Fruit fly (Drosophila melanogaster) whole organism, embryonic: ENCODE data around the gene CG6933.

ENCODE experiments used
- CG10654 ChIP-seq: fragments of 200-800 bp; sonication (Bioruptor generic); optimal IDR thresholded peaks from 2 replicates; lab custom pipeline; 2016; ENCODE audit warnings: missing biosample characterization, missing genetic modification characterization
- CG12236 ChIP-seq: fragments of 200-800 bp; sonication (Bioruptor generic); optimal IDR thresholded peaks from 2 replicates; lab custom pipeline; 2016; ENCODE audit warnings: missing biosample characterization, missing genetic modification characterization
- CG13123 ChIP-seq: fragments of 200-800 bp; sonication (Bioruptor generic); optimal IDR thresholded peaks from 2 replicates; lab custom pipeline; 2016; ENCODE audit warnings: missing biosample characterization, missing genetic modification characterization
- CG13775 ChIP-seq: fragments of 200-800 bp; sonication (Bioruptor generic); optimal IDR thresholded peaks from 3 replicates; lab custom pipeline; 2017; ENCODE audit warnings: missing biosample characterization, mild to moderate bottlenecking, missing genetic modification characterization
- CG15514 ChIP-seq: fragments of 200-800 bp; sonication (Bioruptor generic); optimal IDR thresholded peaks from 3 replicates; lab custom pipeline; 2017; ENCODE audit warnings: missing biosample characterization, missing genetic modification characterization, mild to moderate bottlenecking, moderate library complexity, missing genetic modification reagents
- CG2199 ChIP-seq: fragments of 200-800 bp; sonication (Bioruptor generic); IDR thresholded peaks from 3 replicates; pipeline ENCODE4 v1.3.6; 2022; ENCODE audit warnings: missing biosample characterization, missing genetic modification characterization
- CG2678 ChIP-seq: fragments of 200-800 bp; sonication (Bioruptor generic); optimal IDR thresholded peaks from 3 replicates; lab custom pipeline; 2019; ENCODE audit warnings: missing biosample characterization, mild to moderate bottlenecking, missing genetic modification characterization, moderate library complexity
- CG30020 ChIP-seq: fragments of 200-800 bp; optimal IDR thresholded peaks from 2 replicates; lab custom pipeline; 2019; ENCODE audit warnings: missing biosample characterization, mild to moderate bottlenecking, missing genetic modification characterization, moderate library complexity
- CG30431 ChIP-seq: fragments of 200-800 bp; sonication (Bioruptor generic); optimal IDR thresholded peaks from 2 replicates; lab custom pipeline; 2017; ENCODE audit warnings: missing biosample characterization, missing genetic modification characterization
- CG31388 ChIP-seq: fragments of 200-800 bp; sonication (Bioruptor generic); optimal IDR thresholded peaks from 2 replicates; lab custom pipeline; 2016; ENCODE audit warnings: missing biosample characterization, missing genetic modification characterization
- CG32532 ChIP-seq: fragments of 200-800 bp; sonication (Bioruptor generic); IDR thresholded peaks from 2 replicates; pipeline ENCODE4 v1.3.6; 2022; ENCODE audit warnings: missing biosample characterization, missing genetic modification characterization
- CG34224 ChIP-seq: fragments of 200-800 bp; sonication (Bioruptor generic); IDR thresholded peaks from 3 replicates; pipeline ENCODE4 v1.3.6; 2022; ENCODE audit warnings: missing biosample characterization, missing genetic modification characterization; ENCODE audit not compliant: partially characterized antibody
- CG34376 ChIP-seq: fragments of 200-800 bp; sonication (Bioruptor generic); optimal IDR thresholded peaks from 2 replicates; lab custom pipeline; 2018; ENCODE audit warnings: missing biosample characterization, mild to moderate bottlenecking, missing genetic modification characterization
- CG7928 ChIP-seq: fragments of 200-800 bp; sonication (Bioruptor generic); optimal IDR thresholded peaks from 2 replicates; lab custom pipeline; 2017; ENCODE audit warnings: missing biosample characterization, mild to moderate bottlenecking, missing genetic modification characterization
- CG8765 ChIP-seq: fragments of 200-800 bp; sonication (Bioruptor generic); IDR thresholded peaks from 2 replicates; pipeline ENCODE4 v1.3.6; 2022; ENCODE audit warnings: missing biosample characterization, missing genetic modification characterization
- Doc2 ChIP-seq: fragments of 200-800 bp; sonication (Bioruptor generic); IDR thresholded peaks from 2 replicates; pipeline ENCODE4 v1.3.6; 2022; ENCODE audit warnings: missing biosample characterization, missing genetic modification characterization
- Doc3 ChIP-seq: fragments of 200-800 bp; sonication (Bioruptor generic); IDR thresholded peaks from 3 replicates; pipeline ENCODE4 v1.3.6; 2022; ENCODE audit warnings: missing biosample characterization, missing genetic modification characterization; ENCODE audit not compliant: partially characterized antibody
- ERR ChIP-seq: fragments of 200-800 bp; sonication (Bioruptor generic); optimal IDR thresholded peaks from 2 replicates; lab custom pipeline; 2016; ENCODE audit warnings: missing biosample characterization, missing genetic modification characterization
- HLH4C ChIP-seq: fragments of 200-800 bp; sonication (Bioruptor generic); IDR thresholded peaks from 3 replicates; pipeline ENCODE4 v1.3.6; 2022; ENCODE audit warnings: missing biosample characterization, missing genetic modification characterization; ENCODE audit not compliant: partially characterized antibody
- Hsf ChIP-seq: fragments of 200-800 bp; sonication (Bioruptor generic); optimal IDR thresholded peaks from 3 replicates; lab custom pipeline; 2016; ENCODE audit warnings: missing biosample characterization, missing genetic modification characterization
- NK7.1 ChIP-seq: fragments of 200-800 bp; sonication (Bioruptor generic); optimal IDR thresholded peaks from 3 replicates; lab custom pipeline; 2016; ENCODE audit warnings: missing biosample characterization, missing genetic modification characterization
- Rx ChIP-seq: fragments of 200-800 bp; sonication (Bioruptor generic); IDR thresholded peaks from 2 replicates; pipeline ENCODE4 v1.3.6; 2022; ENCODE audit warnings: missing biosample characterization, missing genetic modification characterization
- Sin3A ChIP-seq: fragments of >200 bp; optimal IDR thresholded peaks from 2 replicates; lab custom pipeline; 2018
- Ssrp ChIP-seq: fragments of 200-800 bp; sonication (Bioruptor generic); optimal IDR thresholded peaks from 2 replicates; lab custom pipeline; 2018; ENCODE audit warnings: missing biosample characterization, mild to moderate bottlenecking, missing genetic modification characterization, moderate library complexity
- Trl ChIP-seq, 3 experiments: fragments of >200 bp in 2 of 3; fragments of 200-800 bp in 1 of 3; sonication (Bioruptor generic) in 1 of 3; optimal IDR thresholded peaks; 2 replicates in 1 of 3; 3 replicates in 2 of 3; lab custom pipeline; 2016 to 2017; ENCODE audit warnings: missing biosample characterization in 1 of 3, missing genetic modification characterization in 1 of 3
- Vsx1 ChIP-seq: fragments of 200-800 bp; sonication (Bioruptor generic); optimal IDR thresholded peaks from 2 replicates; lab custom pipeline; 2017; ENCODE audit warnings: missing biosample characterization, mild to moderate bottlenecking, missing genetic modification characterization, missing genetic modification reagents
- YL-1 ChIP-seq: fragments of 200-800 bp; sonication (Bioruptor generic); optimal IDR thresholded peaks from 3 replicates; lab custom pipeline; 2017; ENCODE audit warnings: missing biosample characterization, mild to moderate bottlenecking, missing genetic modification characterization
- abd-A ChIP-seq: fragments of 200-800 bp; sonication (Bioruptor generic); optimal IDR thresholded peaks from 3 replicates; lab custom pipeline; 2019; ENCODE audit warnings: missing biosample characterization, mild to moderate bottlenecking, missing genetic modification characterization, moderate library complexity
- az2 ChIP-seq: fragments of 200-800 bp; sonication (Bioruptor generic); optimal IDR thresholded peaks from 3 replicates; lab custom pipeline; 2016; ENCODE audit warnings: missing biosample characterization, missing genetic modification characterization
- bab2 ChIP-seq: fragments of 200-800 bp; sonication (Bioruptor generic); optimal IDR thresholded peaks from 2 replicates; lab custom pipeline; 2016; ENCODE audit warnings: missing biosample characterization, missing genetic modification characterization
- cg ChIP-seq: fragments of 200-800 bp; sonication (Bioruptor generic); optimal IDR thresholded peaks from 3 replicates; lab custom pipeline; 2019; ENCODE audit warnings: missing biosample characterization, mild to moderate bottlenecking, missing genetic modification characterization, moderate library complexity
- chif ChIP-seq, 2 experiments: fragments of 200-800 bp; sonication (Bioruptor generic); optimal IDR thresholded peaks; 3 replicates each; lab custom pipeline; 2016; ENCODE audit warnings: missing biosample characterization in 2 of 2, missing genetic modification characterization in 2 of 2
- crc ChIP-seq: fragments of 200-800 bp; sonication (Bioruptor generic); optimal IDR thresholded peaks from 2 replicates; lab custom pipeline; 2016; ENCODE audit warnings: missing biosample characterization, missing genetic modification characterization
- da ChIP-seq: fragments of 200-800 bp; sonication (Bioruptor generic); optimal IDR thresholded peaks from 2 replicates; lab custom pipeline; 2016; ENCODE audit warnings: missing biosample characterization, missing genetic modification characterization
- eyg ChIP-seq: fragments of 200-800 bp; sonication (Bioruptor generic); optimal IDR thresholded peaks from 3 replicates; lab custom pipeline; 2016; ENCODE audit warnings: missing biosample characterization, missing genetic modification characterization
- her ChIP-seq: fragments of 200-800 bp; sonication (Bioruptor generic); optimal IDR thresholded peaks from 2 replicates; lab custom pipeline; 2016; ENCODE audit warnings: missing biosample characterization, missing genetic modification characterization
- jing ChIP-seq: fragments of 200-800 bp; sonication (Bioruptor generic); optimal IDR thresholded peaks from 2 replicates; lab custom pipeline; 2018; ENCODE audit warnings: missing biosample characterization, mild to moderate bottlenecking, missing genetic modification characterization
- kah ChIP-seq: fragments of 200-800 bp; sonication (Bioruptor generic); optimal IDR thresholded peaks from 2 replicates; lab custom pipeline; 2018; ENCODE audit warnings: missing biosample characterization, mild to moderate bottlenecking, missing genetic modification characterization
- lmd ChIP-seq: fragments of 200-800 bp; sonication (Bioruptor generic); IDR thresholded peaks from 2 replicates; pipeline ENCODE4 v1.3.6; 2022; ENCODE audit warnings: missing biosample characterization, missing genetic modification characterization
- mam ChIP-seq: fragments of 200-800 bp; sonication (Bioruptor generic); optimal IDR thresholded peaks from 3 replicates; lab custom pipeline; 2016; ENCODE audit warnings: missing biosample characterization, missing genetic modification characterization
- p53 ChIP-seq: fragments of 200-800 bp; sonication (Bioruptor generic); optimal IDR thresholded peaks from 2 replicates; lab custom pipeline; 2016; ENCODE audit warnings: missing biosample characterization, missing genetic modification characterization
- pan ChIP-seq, 4 experiments: fragments of >200 bp in 3 of 4; fragments of 200-800 bp in 1 of 4; sonication (Bioruptor generic) in 1 of 4; optimal IDR thresholded peaks in 3 of 4; IDR thresholded peaks in 1 of 4; 2 replicates each; pipeline versions ENCODE4 v1.3.6 to Lab custom; 2017 to 2022; ENCODE audit warnings: missing biosample characterization in 2 of 4, missing genetic modification characterization in 2 of 4, mixed read lengths in 1 of 4
- pfk ChIP-seq: fragments of 200-800 bp; sonication (Bioruptor generic); optimal IDR thresholded peaks from 2 replicates; lab custom pipeline; 2018; ENCODE audit warnings: missing biosample characterization, mild to moderate bottlenecking, missing genetic modification characterization, moderate library complexity
- row ChIP-seq: fragments of 200-800 bp; sonication (Bioruptor generic); IDR thresholded peaks from 3 replicates; pipeline ENCODE4 v1.3.6; 2022; ENCODE audit warnings: missing biosample characterization, missing genetic modification characterization
- salm ChIP-seq: fragments of 200-800 bp; sonication (Bioruptor generic); optimal IDR thresholded peaks from 2 replicates; lab custom pipeline; 2018; ENCODE audit warnings: missing biosample characterization, mild to moderate bottlenecking, missing genetic modification characterization
- sd ChIP-seq: fragments of 200-800 bp; sonication (Bioruptor generic); optimal IDR thresholded peaks from 3 replicates; lab custom pipeline; 2018; ENCODE audit warnings: missing biosample characterization, mild to moderate bottlenecking, missing genetic modification characterization, moderate library complexity
- sens ChIP-seq: fragments of 200-800 bp; sonication (Bioruptor generic); peaks from one replicate; lab custom pipeline; 2016; ENCODE audit warnings: missing biosample characterization, missing genetic modification characterization
- sqz ChIP-seq: fragments of 200-800 bp; sonication (Bioruptor generic); optimal IDR thresholded peaks from 3 replicates; lab custom pipeline; 2018; ENCODE audit warnings: missing biosample characterization, mild to moderate bottlenecking, missing genetic modification characterization
- toy ChIP-seq: fragments of 200-800 bp; sonication (Bioruptor generic); IDR thresholded peaks from 2 replicates; pipeline ENCODE4 v1.3.6; 2022; ENCODE audit warnings: missing biosample characterization, missing genetic modification characterization
- twi ChIP-seq: fragments of 200-800 bp; optimal IDR thresholded peaks from 2 replicates; lab custom pipeline; 2019; ENCODE audit warnings: missing biosample characterization, mild to moderate bottlenecking, missing genetic modification characterization, moderate library complexity
- vnd ChIP-seq: fragments of 200-800 bp; sonication (Bioruptor generic); IDR thresholded peaks from 3 replicates; pipeline ENCODE4 v1.3.6; 2022; ENCODE audit warnings: missing biosample characterization, missing genetic modification characterization; ENCODE audit not compliant: partially characterized antibody

CG6933 gene

dm6 chr3L:20195875-20196274, 24.3 kb downstream of the CG6933 start (continued):
- TF ChIP-seq CG15514 (GFP tag; lab: Kevin White, UChicago) (no peak), Sin3A (lab: Kevin White, UChicago) (no peak), ERR (GFP tag; lab: Kevin White, UChicago) (no peak), salm (tag; lab: Kevin White, UChicago) (peak; percentile 56), chif (GFP tag; optimal IDR thresholded peaks at IDR 0.05; lab: Kevin White, UChicago) (peak; percentile 16 to 65), CG10654 (GFP tag; lab: Kevin White, UChicago) (no peak), row (GFP tag; lab: Robert Waterston, UW) (peak; percentile 74), CG8765 (GFP tag; lab: Robert Waterston, UW) (no peak), cg (GFP tag; lab: Kevin White, UChicago) (no peak), da (no peak), CG12236 (GFP tag; lab: Kevin White, UChicago) (peak; percentile 25), Trl (optimal IDR thresholded peaks at IDR 0.05; lab: Kevin White, UChicago) (no peak), Trl (GFP tag; optimal IDR thresholded peaks at IDR 0.05; lab: Kevin White, UChicago) (peak; percentile 47), CG2199 (no peak), Ssrp (tag; lab: Kevin White, UChicago) (peak; percentile 57), vnd (GFP tag; lab: Robert Waterston, UW) (no peak), CG13123 (GFP tag; lab: Kevin White, UChicago) (no peak), mam (peak; percentile 56), Doc3 (no peak), sqz (GFP tag; lab: Kevin White, UChicago) (no peak), jing (GFP tag; lab: Kevin White, UChicago) (peak; percentile 46), Hsf (peak; percentile 56), lmd (GFP tag; lab: Robert Waterston, UW) (peak; percentile 63; the same call in 1 of the 2 replicates), NK7.1 (GFP tag; lab: Kevin White, UChicago) (no peak), pan (optimal IDR thresholded peaks at IDR 0.05; lab: Kevin White, UChicago) (no peak), pan (GFP tag; optimal IDR thresholded peaks at IDR 0.05 in 1 of 2, IDR thresholded peaks at IDR 0.05 in 1 of 2) (peak in 1 of 2 experiments; percentile 81), CG7928 (GFP tag; lab: Kevin White, UChicago) (no peak), CG30020 (tag; lab: Kevin White, UChicago) (no peak), az2 (peak; percentile 58), Rx (peak; percentile 66), abd-A (tag; lab: Kevin White, UChicago) (no peak), Doc2 (GFP tag; lab: Robert Waterston, UW) (no peak), CG31388 (GFP tag; lab: Kevin White, UChicago) (no peak), sens (peak; percentile 90), bab2 (peak; percentile 41), her (peak; percentile 1), CG34224 (GFP tag; lab: Robert Waterston, UW) (no peak), YL-1 (GFP tag; lab: Kevin White, UChicago) (no peak), pfk (GFP tag; lab: Kevin White, UChicago) (no peak), CG34376 (GFP tag; lab: Kevin White, UChicago) (no peak), kah (no peak), toy (GFP tag; lab: Robert Waterston, UW) (no peak), sd (tag; lab: Kevin White, UChicago) (peak; percentile 11), twi (tag; lab: Kevin White, UChicago) (no peak), p53 (GFP tag; lab: Kevin White, UChicago) (no peak), HLH4C (no peak), CG32532 (0 out of 2 replicates have a peak, but pooled peaks have one; percentile 23), CG2678 (tag; lab: Kevin White, UChicago) (peak; percentile 67), CG30431 (GFP tag; lab: Kevin White, UChicago) (peak; percentile 43), CG13775 (GFP tag; lab: Kevin White, UChicago) (peak; percentile 16), eyg (GFP tag; lab: Kevin White, UChicago) (no peak), Vsx1 (GFP tag; lab: Kevin White, UChicago) (no peak), crc (GFP tag; lab: Kevin White, UChicago) (peak; percentile 46)
